Worm (Caenorhabditis elegans) whole organism, young adult: ENCODE data around the gene nspg-6.

Source experiments
- B0336.3 ChIP-seq: fragments of 200-800 bp; sonication (Bioruptor generic); IDR thresholded peaks from 2 replicates; pipeline ENCODE4 v1.3.6; 2022; ENCODE audit warnings: missing genetic modification characterization, missing compliant biosample characterization
- F33H1.4 ChIP-seq: fragments of 200-800 bp; sonication (Bioruptor generic); IDR thresholded peaks from 2 replicates; pipeline ENCODE4 v1.3.6; 2022; ENCODE audit warnings: missing genetic modification reagents, missing genetic modification characterization, missing compliant biosample characterization
- T07F8.4 ChIP-seq: sonication (generic microtip); optimal IDR thresholded peaks from 2 replicates; lab custom pipeline; 2016; ENCODE audit warnings: mild to moderate bottlenecking, missing genetic modification characterization, moderate library complexity, missing compliant biosample characterization
- Y53F4B.3 ChIP-seq: fragments of 200-800 bp; sonication (Bioruptor generic); IDR thresholded peaks from 2 replicates; pipeline ENCODE4 v1.3.6; 2022; ENCODE audit warnings: missing genetic modification reagents, missing genetic modification characterization, missing compliant biosample characterization
- atf-7 ChIP-seq: sonication (generic microtip); optimal IDR thresholded peaks from 2 replicates; lab custom pipeline; 2017; ENCODE audit warnings: mild to moderate bottlenecking, missing genetic modification characterization, missing compliant biosample characterization
- attf-3 ChIP-seq: fragments of 200-800 bp; sonication (Bioruptor generic); conservative IDR thresholded peaks from 2 replicates; pipeline ENCODE4 v1.3.6; 2022; ENCODE audit warnings: missing genetic modification reagents, missing genetic modification characterization, missing compliant biosample characterization
- bed-1 ChIP-seq: fragments of 200-800 bp; sonication (Bioruptor generic); IDR thresholded peaks from 2 replicates; pipeline ENCODE4 v1.3.6; 2022; ENCODE audit warnings: missing genetic modification reagents, missing genetic modification characterization, missing compliant biosample characterization
- bed-2 ChIP-seq: fragments of 200-800 bp; sonication (Bioruptor generic); IDR thresholded peaks from 2 replicates; pipeline ENCODE4 v1.3.6; 2022; ENCODE audit warnings: missing genetic modification reagents, missing genetic modification characterization, missing compliant biosample characterization
- ceh-58 ChIP-seq: fragments of 200-800 bp; sonication (Bioruptor generic); IDR thresholded peaks from 2 replicates; pipeline ENCODE4 v1.3.6; 2022; ENCODE audit warnings: missing genetic modification characterization, missing compliant biosample characterization
- dox-1 ChIP-seq: fragments of 200-800 bp; sonication (Bioruptor generic); IDR thresholded peaks from 2 replicates; pipeline ENCODE4 v1.3.6; 2022; ENCODE audit warnings: missing genetic modification reagents, missing genetic modification characterization, missing compliant biosample characterization
- egl-18 ChIP-seq: fragments of 200-800 bp; sonication (Bioruptor generic); IDR thresholded peaks from 2 replicates; pipeline ENCODE4 v1.3.6; 2022; ENCODE audit warnings: missing genetic modification reagents, missing genetic modification characterization, missing compliant biosample characterization
- hlh-12 ChIP-seq: sonication (generic microtip); optimal IDR thresholded peaks from 2 replicates; lab custom pipeline; 2016; ENCODE audit warnings: missing genetic modification characterization, missing compliant biosample characterization
- hrde-1 ChIP-seq: sonication (generic microtip); optimal IDR thresholded peaks from 2 replicates; lab custom pipeline; 2016; ENCODE audit warnings: missing genetic modification characterization, mild to moderate bottlenecking, missing compliant biosample characterization, moderate library complexity, missing genotype, missing genetic modification reagents, borderline replicate concordance
- let-607 ChIP-seq, 2 experiments: fragments of 200-800 bp in 1 of 2; sonication (Bioruptor generic) in 1 of 2; sonication (generic microtip) in 1 of 2; optimal IDR thresholded peaks; 2 replicates each; lab custom pipeline; 2016 to 2018; ENCODE audit warnings: mild to moderate bottlenecking in 2 of 2, missing compliant biosample characterization in 2 of 2, missing genetic modification characterization in 2 of 2, moderate library complexity in 2 of 2, missing genotype in 1 of 2
- lin-35 ChIP-seq, 3 experiments: fragments of 150-350 bp in 2 of 3; sonication (generic microtip) in 1 of 3; optimal IDR thresholded peaks; 2 replicates each; lab custom pipeline; 2014 to 2018; ENCODE audit warnings: missing biosample characterization in 3 of 3, missing genetic modification characterization in 3 of 3, missing genetic modification reagents in 3 of 3
- lin-40 ChIP-seq: sonication (generic microtip); optimal IDR thresholded peaks from 2 replicates; lab custom pipeline; 2016; ENCODE audit warnings: missing genetic modification characterization, mild to moderate bottlenecking, missing compliant biosample characterization, missing genotype, missing genetic modification reagents
- lsl-1 ChIP-seq: fragments of 200-800 bp; sonication (Bioruptor generic); optimal IDR thresholded peaks from 2 replicates; lab custom pipeline; 2018; ENCODE audit warnings: mild to moderate bottlenecking, missing genetic modification characterization, moderate library complexity, missing compliant biosample characterization
- mel-28 ChIP-seq: sonication (generic microtip); optimal IDR thresholded peaks from 2 replicates; lab custom pipeline; 2016; ENCODE audit warnings: borderline replicate concordance, mild to moderate bottlenecking, missing genetic modification characterization, missing compliant biosample characterization
- nfya-2 ChIP-seq: fragments of 200-800 bp; sonication (Bioruptor generic); IDR thresholded peaks from 2 replicates; pipeline ENCODE4 v1.3.6; 2022; ENCODE audit warnings: missing genetic modification reagents, missing genetic modification characterization, missing compliant biosample characterization
- nhr-90 ChIP-seq: sonication (generic microtip); optimal IDR thresholded peaks from 2 replicates; lab custom pipeline; 2016; ENCODE audit warnings: missing genotype, mild to moderate bottlenecking, missing genetic modification characterization, missing compliant biosample characterization
- pha-4 ChIP-seq: fragments of 150-350 bp; sonication (generic microtip); optimal IDR thresholded peaks from 2 replicates; lab custom pipeline; 2014; ENCODE audit warnings: missing biosample characterization, missing genetic modification reagents, missing genetic modification characterization
- rcor-1 ChIP-seq: fragments of 200-800 bp; sonication (Bioruptor generic); IDR thresholded peaks from 2 replicates; pipeline ENCODE4 v1.3.6; 2022; ENCODE audit warnings: missing genetic modification reagents, missing genetic modification characterization, missing compliant biosample characterization
- repo-1 ChIP-seq: sonication (generic microtip); optimal IDR thresholded peaks from 2 replicates; lab custom pipeline; 2017; ENCODE audit warnings: mild to moderate bottlenecking, missing genetic modification characterization, missing compliant biosample characterization
- rpc-1 ChIP-seq, 2 experiments: fragments of 150-350 bp in 1 of 2; sonication (generic microtip) in 1 of 2; optimal IDR thresholded peaks; 2 replicates each; lab custom pipeline; 2014 to 2018; ENCODE audit warnings: missing biosample characterization in 1 of 2, missing genetic modification characterization in 1 of 2, missing genetic modification reagents in 1 of 2, missing genotype in 1 of 2
- sdz-38 ChIP-seq: sonication (generic microtip); optimal IDR thresholded peaks from 2 replicates; lab custom pipeline; 2016; ENCODE audit warnings: missing genotype, missing genetic modification characterization, missing compliant biosample characterization
- snpc-1.1 ChIP-seq: sonication (generic microtip); optimal IDR thresholded peaks from 2 replicates; lab custom pipeline; 2017; ENCODE audit warnings: missing genetic modification characterization, mild to moderate bottlenecking, missing compliant biosample characterization, antibody characterized with exemption, moderate library complexity, missing genotype, missing genetic modification reagents; ENCODE audit not compliant: insufficient read depth
- snpc-1.3 ChIP-seq: sonication (generic microtip); optimal IDR thresholded peaks from 2 replicates; lab custom pipeline; 2017; ENCODE audit warnings: missing genetic modification characterization, mild to moderate bottlenecking, missing compliant biosample characterization, antibody characterized with exemption, moderate library complexity, missing genotype, missing genetic modification reagents; ENCODE audit not compliant: insufficient read depth
- snpc-3.4 ChIP-seq: sonication (generic microtip); optimal IDR thresholded peaks from 2 replicates; lab custom pipeline; 2017; ENCODE audit warnings: missing genetic modification characterization, mild to moderate bottlenecking, missing compliant biosample characterization, antibody characterized with exemption, moderate library complexity, missing genotype, missing genetic modification reagents
- snpc-4 ChIP-seq, 5 experiments: fragments of 150-350 bp in 1 of 5; sonication (generic microtip) in 4 of 5; optimal IDR thresholded peaks; 2 replicates each; lab custom pipeline; 2014 to 2018; ENCODE audit warnings: missing genetic modification characterization in 5 of 5, missing biosample characterization in 3 of 5, antibody characterized with exemption in 2 of 5, mild to moderate bottlenecking in 2 of 5, missing compliant biosample characterization in 2 of 5, missing genotype in 2 of 5, moderate library complexity in 2 of 5, missing genetic modification reagents in 1 of 5
- somi-1 ChIP-seq: fragments of 200-800 bp; sonication (Bioruptor generic); optimal IDR thresholded peaks from 2 replicates; lab custom pipeline; 2018; ENCODE audit warnings: mild to moderate bottlenecking, missing genetic modification characterization, missing compliant biosample characterization
- sptf-2 ChIP-seq: fragments of 200-800 bp; sonication (Bioruptor generic); optimal IDR thresholded peaks from 2 replicates; lab custom pipeline; 2018; ENCODE audit warnings: mild to moderate bottlenecking, missing genetic modification characterization, missing compliant biosample characterization
- tbp1 ChIP-seq: fragments of 200-800 bp; sonication (Bioruptor generic); optimal IDR thresholded peaks from 2 replicates; lab custom pipeline; 2018; ENCODE audit warnings: mild to moderate bottlenecking, missing genetic modification characterization, missing compliant biosample characterization
- tlf-1 ChIP-seq: fragments of 200-800 bp; sonication (Bioruptor generic); optimal IDR thresholded peaks from 2 replicates; lab custom pipeline; 2018; ENCODE audit warnings: mild to moderate bottlenecking, missing genetic modification characterization, missing compliant biosample characterization
- unc-130 ChIP-seq: sonication (generic microtip); optimal IDR thresholded peaks from 2 replicates; lab custom pipeline; 2016; ENCODE audit warnings: missing genetic modification reagents, missing genetic modification characterization, missing compliant biosample characterization
- unc-62 ChIP-seq: fragments of 150-350 bp; optimal IDR thresholded peaks from 2 replicates; lab custom pipeline; 2014; ENCODE audit warnings: missing biosample characterization, missing genetic modification reagents, missing genetic modification characterization
- xnd-1 ChIP-seq: sonication (generic microtip); optimal IDR thresholded peaks from 2 replicates; lab custom pipeline; 2016; ENCODE audit warnings: missing genotype, missing genetic modification reagents, missing genetic modification characterization, missing compliant biosample characterization
- zim-3 ChIP-seq: sonication (generic microtip); optimal IDR thresholded peaks from 2 replicates; lab custom pipeline; 2017; ENCODE audit warnings: mild to moderate bottlenecking, missing genetic modification characterization, moderate library complexity, missing compliant biosample characterization
- ztf-26 ChIP-seq: sonication (generic microtip); optimal IDR thresholded peaks from 2 replicates; lab custom pipeline; 2017; ENCODE audit warnings: missing genetic modification characterization, missing compliant biosample characterization
- ztf-28 ChIP-seq: fragments of 200-800 bp; sonication (Bioruptor generic); IDR thresholded peaks from 2 replicates; pipeline ENCODE4 v1.3.6; 2022; ENCODE audit warnings: missing genetic modification reagents, missing genetic modification characterization, missing compliant biosample characterization
- ztf-3 ChIP-seq: fragments of 200-800 bp; sonication (Bioruptor generic); optimal IDR thresholded peaks from 2 replicates; lab custom pipeline; 2018; ENCODE audit warnings: mild to moderate bottlenecking, missing genetic modification characterization, missing compliant biosample characterization

Gene nspg-6

ce11 chrIII:7290462-7290861, 24.3 kb downstream of the nspg-6 start, which contains the start of gene algn-11:
algn-11 (minus strand) TSS chrIII:7290562.
- TF ChIP-seq atf-7 (tag; lab: Kevin White, UChicago) (no peak), nhr-90 (tag; lab: Kevin White, UChicago) (no peak), Y53F4B.3 (GFP tag; lab: Robert Waterston, UW) (no peak), tbp1 (GFP tag; lab: Kevin White, UChicago) (no peak), nfya-2 (GFP tag; lab: Robert Waterston, UW) (no peak), B0336.3 (GFP tag; lab: Robert Waterston, UW) (no peak), bed-2 (GFP tag; lab: Robert Waterston, UW) (no peak), unc-130 (GFP tag; lab: Kevin White, UChicago) (no peak), tlf-1 (GFP tag; lab: Kevin White, UChicago) (no peak)

DNA sequence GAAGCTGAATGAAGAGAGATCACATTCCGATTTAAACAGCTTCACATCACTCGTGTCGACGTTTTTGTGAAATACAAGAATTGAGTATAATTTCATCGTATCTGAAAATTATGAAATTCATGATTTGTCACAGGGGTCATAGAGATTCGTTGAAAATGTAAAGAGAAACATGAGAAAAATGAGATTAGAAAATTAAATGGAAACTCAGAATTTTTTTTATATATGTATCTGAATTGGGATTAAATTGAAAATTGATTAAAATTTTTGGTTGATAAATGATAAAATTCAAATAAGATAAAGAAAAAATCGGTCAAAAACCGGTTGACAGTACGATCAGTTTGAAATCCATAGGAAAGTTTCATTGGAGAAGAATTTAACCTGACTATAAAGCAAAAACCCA, 27.3 kb downstream of the nspg-6 start, which contains the start of gene ykt-6:
Gene ykt-6 (minus strand): TSS at position 101 of the 400 bp plus-strand sequence.
- TF ChIP-seq B0336.3 (GFP tag; lab: Robert Waterston, UW) (no peak), pha-4 (tag; lab: Kevin White, UChicago) (no peak), F33H1.4 (GFP tag; lab: Robert Waterston, UW) (no peak), ztf-3 (no peak), ztf-26 (tag; lab: Kevin White, UChicago) (no peak), sdz-38 (no peak), nhr-90 (tag; lab: Kevin White, UChicago) (no peak), hlh-12 (tag; lab: Kevin White, UChicago) (no peak), xnd-1 (no peak), somi-1 (GFP tag; lab: Kevin White, UChicago) (no peak), rpc-1 (optimal IDR thresholded peaks at IDR 0.05; lab: Kevin White, UChicago) (no peak), rpc-1 (tag; optimal IDR thresholded peaks at IDR 0.05; lab: Kevin White, UChicago) (no peak), egl-18 (no peak), ceh-58 (GFP tag; lab: Robert Waterston, UW) (no peak), snpc-3.4 (tag; lab: Kevin White, UChicago) (no peak), lsl-1 (GFP tag; lab: Kevin White, UChicago) (no peak), sptf-2 (GFP tag; lab: Kevin White, UChicago) (no peak)

ce11 chrIII:7285783-7286182, 29.0 kb downstream of the nspg-6 start, which contains the start of gene pho-5:
pho-5 (minus strand) TSS chrIII:7285883.
- TF ChIP-seq T07F8.4 (tag; lab: Kevin White, UChicago) (no peak), snpc-1.3 (tag; lab: Kevin White, UChicago) (peak; percentile 9)

DNA sequence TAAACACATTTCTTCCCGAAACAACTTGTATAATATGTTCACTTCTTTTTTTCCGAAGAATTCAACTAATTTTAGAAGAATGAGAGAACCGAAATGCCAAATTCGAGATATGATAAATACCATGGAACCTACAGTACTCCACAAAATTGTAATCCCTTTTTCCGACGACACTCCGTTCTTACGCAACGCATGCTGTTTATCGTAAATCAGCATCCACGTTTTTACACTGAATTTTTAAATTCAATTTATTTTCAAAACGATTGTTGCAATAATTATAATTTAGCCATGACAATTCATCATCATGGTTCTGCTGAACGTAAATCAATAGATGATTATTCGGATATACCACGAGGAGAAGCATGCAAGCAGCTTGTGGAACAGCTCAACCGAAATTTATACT, 33.6 kb downstream of the nspg-6 start, which contains the start of gene B0361.3:
Gene B0361.3 (plus strand): TSS at position 284 of the 400 bp plus-strand sequence.
- TF ChIP-seq dox-1 (GFP tag; lab: Robert Waterston, UW), result no peak
- TF ChIP-seq bed-1 (GFP tag; lab: Robert Waterston, UW), result no peak
- no peak for TF ChIP-seq ztf-28 (GFP tag; lab: Robert Waterston, UW)
- TF ChIP-seq attf-3, result peak; percentile 66; the same call in 1 of the 2 replicates
- TF ChIP-seq snpc-4 (GFP tag; optimal IDR thresholded peaks at IDR 0.05; lab: Kevin White, UChicago), result no peak
- peak in 1 of 4 experiments; percentile 55 for TF ChIP-seq snpc-4 (tag; optimal IDR thresholded peaks at IDR 0.05; lab: Kevin White, UChicago)
- no peak for TF ChIP-seq lin-40 (tag; lab: Kevin White, UChicago)

- TF ChIP-seq B0336.3 (GFP tag; lab: Robert Waterston, UW) (peak; percentile 88), repo-1 (tag; lab: Kevin White, UChicago) (peak; percentile 95), hrde-1 (no peak), dox-1 (GFP tag; lab: Robert Waterston, UW) (peak; percentile 56), sptf-2 (GFP tag; lab: Kevin White, UChicago) (no peak), mel-28 (tag; lab: Kevin White, UChicago) (no peak), let-607 (tag; optimal IDR thresholded peaks at IDR 0.05; lab: Kevin White, UChicago) (peak; percentile 43 to 62), unc-62 (no peak), lin-35 (GFP tag; optimal IDR thresholded peaks at IDR 0.05; lab: Kevin White, UChicago) (peak in 1 of 3 experiments; percentile 67), zim-3 (tag; lab: Kevin White, UChicago) (peak; percentile 36), rcor-1 (GFP tag; lab: Robert Waterston, UW) (peak; percentile 38; the same call in 1 of the 2 replicates), snpc-1.1 (tag; lab: Kevin White, UChicago) (peak; percentile 73)
Measured at ce11 chrIII:7278491-7278890, 36.3 kb downstream of the nspg-6 start.
